Fruit fly (Drosophila melanogaster) whole organism, prepupa: ENCODE data around the gene eEF1alpha2.
A peak's percentile ranks its signal among the peaks of the same experiment; 100 is the strongest.

Experiments
- Blimp-1 ChIP-seq: fragments of 200-800 bp; sonication (Bioruptor generic); optimal IDR thresholded peaks from 3 replicates; lab custom pipeline; 2017; ENCODE audit warnings: missing biosample characterization, missing genetic modification characterization, mild to moderate bottlenecking, moderate library complexity, missing genetic modification reagents
- CG10631 ChIP-seq: fragments of 200-800 bp; sonication (Bioruptor generic); optimal IDR thresholded peaks from 2 replicates; lab custom pipeline; 2016; ENCODE audit warnings: missing biosample characterization, missing genetic modification characterization
- CG10669 ChIP-seq: fragments of 200-800 bp; sonication (Bioruptor generic); optimal IDR thresholded peaks from 3 replicates; lab custom pipeline; 2018; ENCODE audit warnings: missing biosample characterization, mild to moderate bottlenecking, missing genetic modification characterization, moderate library complexity
- CG11294 ChIP-seq: fragments of 200-800 bp; sonication (Bioruptor generic); IDR thresholded peaks from 2 replicates; pipeline ENCODE4 v1.3.6; 2022; ENCODE audit warnings: missing biosample characterization, missing genetic modification characterization
- CG11762 ChIP-seq: fragments of 200-800 bp; sonication (Bioruptor generic); optimal IDR thresholded peaks from 3 replicates; lab custom pipeline; 2016; ENCODE audit warnings: missing biosample characterization, missing genetic modification characterization; ENCODE audit not compliant: insufficient read depth
- CG15336 ChIP-seq: fragments of 200-800 bp; sonication (Bioruptor generic); IDR thresholded peaks from 2 replicates; pipeline ENCODE4 v1.3.6; 2022; ENCODE audit warnings: missing biosample characterization, missing genetic modification characterization
- CG1621 ChIP-seq: fragments of 200-800 bp; sonication (Bioruptor generic); optimal IDR thresholded peaks from 3 replicates; lab custom pipeline; 2018; ENCODE audit warnings: missing biosample characterization, mild to moderate bottlenecking, missing genetic modification characterization
- CG16779 ChIP-seq: fragments of 200-800 bp; sonication (Bioruptor generic); optimal IDR thresholded peaks from 3 replicates; lab custom pipeline; 2017; ENCODE audit warnings: missing biosample characterization, mild to moderate bottlenecking, missing genetic modification characterization
- CG3032 ChIP-seq: fragments of 200-800 bp; optimal IDR thresholded peaks from 2 replicates; lab custom pipeline; 2019; ENCODE audit warnings: missing biosample characterization, mild to moderate bottlenecking, missing genetic modification characterization, moderate library complexity
- CG31627 ChIP-seq: fragments of 200-800 bp; sonication (Bioruptor generic); optimal IDR thresholded peaks from 3 replicates; lab custom pipeline; 2016; ENCODE audit warnings: missing biosample characterization, missing genetic modification characterization
- CG34406 ChIP-seq: fragments of 200-800 bp; sonication (Bioruptor generic); optimal IDR thresholded peaks from 3 replicates; lab custom pipeline; 2016; ENCODE audit warnings: missing biosample characterization, missing genetic modification characterization
- CG3919 ChIP-seq: fragments of 200-800 bp; sonication (Bioruptor generic); optimal IDR thresholded peaks from 3 replicates; lab custom pipeline; 2016; ENCODE audit warnings: missing biosample characterization, missing genetic modification characterization
- CG4318 ChIP-seq: fragments of 200-800 bp; sonication (Bioruptor generic); optimal IDR thresholded peaks from 3 replicates; lab custom pipeline; 2017; ENCODE audit warnings: missing biosample characterization, mild to moderate bottlenecking, missing genetic modification characterization
- CG6163 ChIP-seq: fragments of 200-800 bp; sonication (Bioruptor generic); IDR thresholded peaks from 3 replicates; pipeline ENCODE4 v1.3.6; 2022; ENCODE audit warnings: missing biosample characterization, missing genetic modification characterization
- CG6276 ChIP-seq: fragments of 200-800 bp; sonication (Bioruptor generic); optimal IDR thresholded peaks from 2 replicates; lab custom pipeline; 2017; ENCODE audit warnings: missing biosample characterization, mild to moderate bottlenecking, missing genetic modification characterization
- CG6808 ChIP-seq: fragments of 200-800 bp; sonication (Bioruptor generic); optimal IDR thresholded peaks from 3 replicates; lab custom pipeline; 2017; ENCODE audit warnings: missing biosample characterization, missing genetic modification characterization, mild to moderate bottlenecking, moderate library complexity, missing genetic modification reagents
- CG6854 ChIP-seq: fragments of 200-800 bp; sonication (Bioruptor generic); optimal IDR thresholded peaks from 2 replicates; lab custom pipeline; 2017; ENCODE audit warnings: missing biosample characterization, mild to moderate bottlenecking, missing genetic modification characterization
- CG7368 ChIP-seq: fragments of 200-800 bp; sonication (Bioruptor generic); optimal IDR thresholded peaks from 3 replicates; lab custom pipeline; 2016; ENCODE audit warnings: missing biosample characterization, missing genetic modification characterization
- CG8632 ChIP-seq: fragments of 200-800 bp; sonication (Bioruptor generic); optimal IDR thresholded peaks from 3 replicates; lab custom pipeline; 2016; ENCODE audit warnings: missing biosample characterization, missing genetic modification characterization
- CG9139 ChIP-seq: fragments of 200-800 bp; sonication (Bioruptor generic); optimal IDR thresholded peaks from 3 replicates; lab custom pipeline; 2017; ENCODE audit warnings: missing biosample characterization, mild to moderate bottlenecking, missing genetic modification characterization
- Eip75B ChIP-seq: fragments of 200-800 bp; sonication (Bioruptor generic); optimal IDR thresholded peaks from 3 replicates; lab custom pipeline; 2016; ENCODE audit warnings: missing biosample characterization, missing genetic modification characterization
- Eip78C ChIP-seq: fragments of 200-800 bp; sonication (Bioruptor generic); peaks from one replicate; lab custom pipeline; 2016; ENCODE audit warnings: missing biosample characterization, missing genetic modification characterization
- Eip93F ChIP-seq: fragments of 200-800 bp; sonication (Bioruptor generic); optimal IDR thresholded peaks from 2 replicates; lab custom pipeline; 2016; ENCODE audit warnings: missing biosample characterization, mild to moderate bottlenecking, missing genetic modification characterization
- Ets96B ChIP-seq: fragments of 200-800 bp; optimal IDR thresholded peaks from 2 replicates; lab custom pipeline; 2019; ENCODE audit warnings: missing biosample characterization, mild to moderate bottlenecking, missing genetic modification characterization, moderate library complexity
- Gug ChIP-seq: fragments of 200-800 bp; sonication (Bioruptor generic); IDR thresholded peaks from 2 replicates; pipeline ENCODE4 v1.3.6; 2022; ENCODE audit warnings: missing biosample characterization, missing genetic modification characterization
- Hr38 ChIP-seq: sonication (Bioruptor generic); optimal IDR thresholded peaks from 2 replicates; lab custom pipeline; 2016; ENCODE audit warnings: missing biosample characterization, missing genetic modification characterization
- Hr39 ChIP-seq: fragments of 200-800 bp; sonication (Bioruptor generic); optimal IDR thresholded peaks from 2 replicates; lab custom pipeline; 2016; ENCODE audit warnings: missing biosample characterization, missing genetic modification characterization
- Hr4 ChIP-seq: fragments of 200-800 bp; sonication (Bioruptor generic); optimal IDR thresholded peaks from 3 replicates; lab custom pipeline; 2016; ENCODE audit warnings: missing biosample characterization, missing genetic modification characterization
- Lpt ChIP-seq: fragments of 200-800 bp; sonication (Bioruptor generic); optimal IDR thresholded peaks from 3 replicates; lab custom pipeline; 2016; ENCODE audit warnings: missing biosample characterization, missing genetic modification characterization
- Met ChIP-seq: fragments of 200-800 bp; sonication (Bioruptor generic); optimal IDR thresholded peaks from 3 replicates; lab custom pipeline; 2016; ENCODE audit warnings: missing biosample characterization, missing genetic modification characterization
- Sox102F ChIP-seq: fragments of 200-800 bp; sonication (Bioruptor generic); optimal IDR thresholded peaks from 2 replicates; lab custom pipeline; 2016; ENCODE audit warnings: missing biosample characterization, mild to moderate bottlenecking, missing genetic modification characterization
- Sox14 ChIP-seq: fragments of 200-800 bp; sonication (Bioruptor generic); optimal IDR thresholded peaks from 3 replicates; lab custom pipeline; 2016; ENCODE audit warnings: missing biosample characterization, missing genetic modification characterization
- achi ChIP-seq: fragments of 200-800 bp; sonication (Bioruptor generic); optimal IDR thresholded peaks from 3 replicates; lab custom pipeline; 2016; ENCODE audit warnings: missing biosample characterization, missing genetic modification characterization
- acj6 ChIP-seq: fragments of 200-800 bp; sonication (Bioruptor generic); optimal IDR thresholded peaks from 3 replicates; lab custom pipeline; 2016; ENCODE audit warnings: missing biosample characterization, missing genetic modification characterization
- cyc ChIP-seq: fragments of 200-800 bp; sonication (Bioruptor generic); optimal IDR thresholded peaks from 3 replicates; lab custom pipeline; 2016; ENCODE audit warnings: missing biosample characterization, missing genetic modification characterization
- dac ChIP-seq: fragments of 200-800 bp; sonication (Bioruptor generic); optimal IDR thresholded peaks from 2 replicates; lab custom pipeline; 2017; ENCODE audit warnings: missing biosample characterization, mild to moderate bottlenecking, missing genetic modification characterization
- eg ChIP-seq: fragments of 200-800 bp; sonication (Bioruptor generic); IDR thresholded peaks from 3 replicates; pipeline ENCODE4 v1.3.6; 2022; ENCODE audit warnings: missing biosample characterization, missing genetic modification characterization
- esn ChIP-seq: fragments of 200-800 bp; sonication (Bioruptor generic); optimal IDR thresholded peaks from 2 replicates; lab custom pipeline; 2016; ENCODE audit warnings: missing biosample characterization, mild to moderate bottlenecking, missing genetic modification characterization, moderate library complexity
- fd59A ChIP-seq: fragments of 200-800 bp; sonication (Bioruptor generic); optimal IDR thresholded peaks from 2 replicates; lab custom pipeline; 2017; ENCODE audit warnings: missing biosample characterization, mild to moderate bottlenecking, missing genetic modification characterization, missing genetic modification reagents
- lz ChIP-seq: fragments of 200-800 bp; sonication (Bioruptor generic); optimal IDR thresholded peaks from 3 replicates; lab custom pipeline; 2016; ENCODE audit warnings: missing biosample characterization, missing genetic modification characterization
- pdm3 ChIP-seq: fragments of 200-800 bp; sonication (Bioruptor generic); optimal IDR thresholded peaks from 3 replicates; lab custom pipeline; 2016; ENCODE audit warnings: missing biosample characterization, missing genetic modification characterization
- salr ChIP-seq, 2 experiments: fragments of 200-800 bp; sonication (Bioruptor generic); optimal IDR thresholded peaks; 3 replicates each; lab custom pipeline; 2016 to 2018; ENCODE audit warnings: missing biosample characterization in 2 of 2, missing genetic modification characterization in 2 of 2, mild to moderate bottlenecking in 1 of 2
- spab ChIP-seq: fragments of 200-800 bp; sonication (Bioruptor generic); optimal IDR thresholded peaks from 2 replicates; lab custom pipeline; 2017; ENCODE audit warnings: missing biosample characterization, mild to moderate bottlenecking, missing genetic modification characterization, missing genetic modification reagents
- ss ChIP-seq, 2 experiments: fragments of 200-800 bp; sonication (Bioruptor generic); optimal IDR thresholded peaks; 2 replicates in 1 of 2; 3 replicates in 1 of 2; lab custom pipeline; 2017 to 2018; ENCODE audit warnings: mild to moderate bottlenecking in 2 of 2, missing biosample characterization in 2 of 2, missing genetic modification characterization in 2 of 2, moderate library complexity in 1 of 2
- svp ChIP-seq: fragments of 200-800 bp; sonication (Bioruptor generic); peaks from one replicate; lab custom pipeline; 2016; ENCODE audit warnings: missing biosample characterization, missing genetic modification characterization
- topi ChIP-seq: fragments of 200-800 bp; sonication (Bioruptor generic); optimal IDR thresholded peaks from 3 replicates; lab custom pipeline; 2016; ENCODE audit warnings: missing biosample characterization, missing genetic modification characterization
- vri ChIP-seq: fragments of 200-800 bp; sonication (Bioruptor generic); optimal IDR thresholded peaks from 3 replicates; lab custom pipeline; 2016; ENCODE audit warnings: missing biosample characterization, mild to moderate bottlenecking, missing genetic modification characterization

The eEF1alpha2 gene

dm6 chr3R:31768198-31768597, 29.9 kb downstream of the eEF1alpha2 start (continued):
- TF ChIP-seq Met (GFP tag; lab: Kevin White, UChicago) (no peak), CG15336 (peak; percentile 88), Eip78C (peak; percentile 91), CG4318 (GFP tag; lab: Kevin White, UChicago) (no peak), CG6163 (GFP tag; lab: Robert Waterston, UW) (peak; percentile 83), dac (GFP tag; lab: Kevin White, UChicago) (peak; percentile 77), lz (GFP tag; lab: Kevin White, UChicago) (no peak), Sox102F (GFP tag; lab: Kevin White, UChicago) (no peak), spab (GFP tag; lab: Kevin White, UChicago) (peak; percentile 12), CG34406 (GFP tag; lab: Kevin White, UChicago) (no peak), CG7368 (GFP tag; lab: Kevin White, UChicago) (peak; percentile 47), CG6808 (peak; percentile 19), CG6276 (GFP tag; lab: Kevin White, UChicago) (peak; percentile 83), svp (GFP tag; lab: Kevin White, UChicago) (peak; percentile 38), eg (peak; percentile 88), CG3032 (tag; lab: Kevin White, UChicago) (peak; percentile 12), pdm3 (peak; percentile 57), CG11294 (GFP tag; lab: Robert Waterston, UW) (peak; percentile 28; the same call in 1 of the 2 replicates)

- TF ChIP-seq Blimp-1 (GFP tag; lab: Kevin White, UChicago) = no peak
- no peak for TF ChIP-seq CG3919 (GFP tag; lab: Kevin White, UChicago)
- no peak for TF ChIP-seq dac (GFP tag; lab: Kevin White, UChicago)
- no peak for TF ChIP-seq CG16779
- TF ChIP-seq fd59A (GFP tag; lab: Kevin White, UChicago) = no peak
- TF ChIP-seq pdm3 = no peak
- TF ChIP-seq CG8632 (GFP tag; lab: Kevin White, UChicago) = no peak
- TF ChIP-seq Ets96B = no peak
- peak; percentile 26 for TF ChIP-seq CG31627 (GFP tag; lab: Kevin White, UChicago)
- no peak for TF ChIP-seq CG1621 (tag; lab: Kevin White, UChicago)
- TF ChIP-seq CG10669 (GFP tag; lab: Kevin White, UChicago) = no peak
- no peak for TF ChIP-seq CG7368 (GFP tag; lab: Kevin White, UChicago)
- no peak for TF ChIP-seq CG9139 (GFP tag; lab: Kevin White, UChicago)
- TF ChIP-seq Hr4 (GFP tag; lab: Kevin White, UChicago) = peak; percentile 14
- TF ChIP-seq cyc (GFP tag; lab: Kevin White, UChicago) = peak; percentile 12
- no peak for TF ChIP-seq CG6808
- no peak for TF ChIP-seq CG15336
- peak in 1 of 2 experiments; percentile 4 for TF ChIP-seq ss (GFP tag; optimal IDR thresholded peaks at IDR 0.05; lab: Kevin White, UChicago)
- TF ChIP-seq CG4318 (GFP tag; lab: Kevin White, UChicago) = no peak
- no peak for TF ChIP-seq Hr38
- no peak for TF ChIP-seq lz (GFP tag; lab: Kevin White, UChicago)
- TF ChIP-seq CG10631 = no peak
- TF ChIP-seq Eip75B = peak; percentile 18
- no peak for TF ChIP-seq CG11762
- TF ChIP-seq vri (GFP tag; lab: Kevin White, UChicago) = peak; percentile 74
- no peak for TF ChIP-seq spab (GFP tag; lab: Kevin White, UChicago)
- no peak for TF ChIP-seq Met (GFP tag; lab: Kevin White, UChicago)
- peak; percentile 33 for TF ChIP-seq topi (GFP tag; lab: Kevin White, UChicago)
- TF ChIP-seq Gug (GFP tag; lab: Robert Waterston, UW) = no peak
- peak; percentile 40 for TF ChIP-seq Sox14 (GFP tag; lab: Kevin White, UChicago)
- peak; percentile 6 for TF ChIP-seq CG3032 (tag; lab: Kevin White, UChicago)
- TF ChIP-seq Lpt (GFP tag; lab: Kevin White, UChicago) = no peak
- TF ChIP-seq salr (GFP tag; optimal IDR thresholded peaks at IDR 0.05; lab: Kevin White, UChicago) = no peak
- TF ChIP-seq achi (GFP tag; lab: Kevin White, UChicago) = peak; percentile 61
- peak; percentile 1 for TF ChIP-seq acj6
- TF ChIP-seq Hr39 (GFP tag; lab: Kevin White, UChicago) = peak; percentile 21
- no peak for TF ChIP-seq CG6854
- peak; percentile 90 for TF ChIP-seq svp (GFP tag; lab: Kevin White, UChicago)
- peak; percentile 48 for TF ChIP-seq esn
- TF ChIP-seq Eip78C = peak; percentile 82
- no peak for TF ChIP-seq Eip93F (GFP tag; lab: Kevin White, UChicago)
Observed at dm6 chr3R:31771790-31772576, 33.7 kb downstream of the eEF1alpha2 start, which contains the start of the genes betaGlu and sip3. betaGlu (minus strand) TSS chr3R:31771848. sip3 (plus strand) TSS chr3R:31772219.
